Worm (Caenorhabditis elegans): ENCODE measurements around the gene F31F7.1.

DNA sequence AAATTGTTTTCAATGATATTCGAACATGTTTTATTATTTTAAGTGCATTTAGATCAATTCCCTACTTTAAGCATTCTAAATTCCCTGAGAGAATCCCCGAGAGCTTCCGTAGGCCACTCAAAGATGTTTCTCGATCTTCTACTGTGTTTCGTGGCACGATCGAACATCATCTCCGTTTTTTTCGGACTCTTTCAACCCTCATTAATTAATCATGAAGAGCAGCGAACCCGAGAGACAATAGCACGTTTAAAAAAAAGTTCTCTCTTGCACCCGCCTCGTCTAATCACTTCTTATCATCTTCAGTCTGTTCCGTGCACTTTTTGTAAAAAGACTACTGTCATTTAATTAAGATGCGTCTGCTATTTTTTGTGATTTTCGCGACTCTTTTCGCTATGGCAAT is 12.4 kb downstream of the F31F7.1 start, which contains the start of gene K12B6.11:
- TF ChIP-seq nhr-179 (tag; optimal IDR thresholded peaks at IDR 0.05) = no peak
- no peak for TF ChIP-seq ama-1 (optimal IDR thresholded peaks at IDR 0.05)
- TF ChIP-seq ama-1 (GFP tag; optimal IDR thresholded peaks at IDR 0.05) = no peak
- TF ChIP-seq F33H1.4 (GFP tag; IDR thresholded peaks at IDR 0.05) = no peak
- TF ChIP-seq snpc-4 (GFP tag; optimal IDR thresholded peaks at IDR 0.05) = no peak
- no peak for TF ChIP-seq snpc-4 (tag; optimal IDR thresholded peaks at IDR 0.05)
- no peak for TF ChIP-seq ztf-22 (GFP tag; optimal IDR thresholded peaks at IDR 0.05)

All from whole organism, young adult.